Worm (Caenorhabditis elegans) whole organism, early embryonic: ENCODE results near the gene T28H10.2.
A peak's percentile ranks its signal among the peaks of the same experiment; 100 is the strongest.

ENCODE experiments used
- B0310.2 ChIP-seq: sonication (generic microtip); optimal IDR thresholded peaks from 2 replicates; lab custom pipeline; 2016; ENCODE audit warnings: mild to moderate bottlenecking, missing genetic modification characterization, missing compliant biosample characterization
- F13C5.2 ChIP-seq: sonication (generic microtip); optimal IDR thresholded peaks from 2 replicates; lab custom pipeline; 2017; ENCODE audit warnings: mild to moderate bottlenecking, missing genetic modification characterization, inconsistent platforms, missing compliant biosample characterization
- aly-1 ChIP-seq: sonication (generic microtip); optimal IDR thresholded peaks from 2 replicates; lab custom pipeline; 2016; ENCODE audit warnings: missing genetic modification characterization, missing compliant biosample characterization
- ama-1 ChIP-seq: fragments of 150-350 bp; optimal IDR thresholded peaks from 2 replicates; lab custom pipeline; 2014
- ceh-13 ChIP-seq: fragments of 200-800 bp; sonication (Bioruptor generic); optimal IDR thresholded peaks from 2 replicates; lab custom pipeline; 2018; ENCODE audit warnings: mild to moderate bottlenecking, missing genetic modification characterization, missing compliant biosample characterization
- ceh-36 ChIP-seq: sonication (generic microtip); optimal IDR thresholded peaks from 2 replicates; lab custom pipeline; 2016; ENCODE audit warnings: missing genetic modification characterization, inconsistent platforms, missing compliant biosample characterization
- ets-7 ChIP-seq: sonication (generic microtip); optimal IDR thresholded peaks from 2 replicates; lab custom pipeline; 2016; ENCODE audit warnings: missing genotype, missing genetic modification characterization, missing compliant biosample characterization
- flt-1 ChIP-seq: fragments of 200-800 bp; sonication (Bioruptor generic); IDR thresholded peaks from 2 replicates; pipeline ENCODE4 v1.3.6; 2022; ENCODE audit warnings: missing genetic modification characterization, missing compliant biosample characterization
- hmbx-1 ChIP-seq: sonication (generic microtip); optimal IDR thresholded peaks from 2 replicates; lab custom pipeline; 2016; ENCODE audit warnings: mild to moderate bottlenecking, missing genetic modification characterization, missing compliant biosample characterization
- hmg-4 ChIP-seq: fragments of 200-800 bp; sonication (Bioruptor generic); optimal IDR thresholded peaks from 2 replicates; lab custom pipeline; 2018; ENCODE audit warnings: mild to moderate bottlenecking, missing genetic modification characterization, missing compliant biosample characterization
- hnd-1 ChIP-seq: sonication (generic microtip); optimal IDR thresholded peaks from 2 replicates; lab custom pipeline; 2016; ENCODE audit warnings: missing genetic modification characterization, missing compliant biosample characterization
- pes-1 ChIP-seq: fragments of 200-800 bp; sonication (Bioruptor generic); IDR thresholded peaks from 2 replicates; pipeline ENCODE4 v1.3.6; 2022; ENCODE audit warnings: missing genetic modification reagents, missing genetic modification characterization, missing compliant biosample characterization
- scrt-1 ChIP-seq: fragments of 200-800 bp; sonication (Bioruptor generic); IDR thresholded peaks from 2 replicates; pipeline ENCODE4 v1.3.6; 2022; ENCODE audit warnings: missing genetic modification characterization, missing compliant biosample characterization
- sea-1 ChIP-seq: fragments of 200-800 bp; sonication (Bioruptor generic); conservative IDR thresholded peaks from 2 replicates; pipeline ENCODE4 v1.3.6; 2022; ENCODE audit warnings: missing genetic modification characterization, missing compliant biosample characterization
- tbx-11 ChIP-seq: fragments of 200-800 bp; sonication (Bioruptor generic); IDR thresholded peaks from 2 replicates; pipeline ENCODE4 v1.3.6; 2022; ENCODE audit warnings: missing genetic modification characterization, missing compliant biosample characterization
- tbx-37 ChIP-seq: fragments of 200-800 bp; sonication (Bioruptor generic); conservative IDR thresholded peaks from 2 replicates; pipeline ENCODE4 v1.3.6; 2022; ENCODE audit warnings: missing genetic modification reagents, missing genetic modification characterization, missing compliant biosample characterization
- tra-4 ChIP-seq: sonication (generic microtip); optimal IDR thresholded peaks from 2 replicates; lab custom pipeline; 2017; ENCODE audit warnings: missing genetic modification characterization, missing compliant biosample characterization

The T28H10.2 gene

ce11 chrV:12466653-12467052, 46.1 kb downstream of the T28H10.2 start:
- TF ChIP-seq hmbx-1 (tag; lab: Kevin White, UChicago) (no peak), sea-1 (GFP tag; lab: Robert Waterston, UW) (no peak), scrt-1 (GFP tag; lab: Robert Waterston, UW) (no peak), ets-7 (tag; lab: Kevin White, UChicago) (no peak), tbx-11 (no peak), F13C5.2 (tag; lab: Kevin White, UChicago) (no peak), hmg-4 (GFP tag; lab: Kevin White, UChicago) (no peak), tra-4 (tag; lab: Kevin White, UChicago) (no peak), pes-1 (GFP tag; lab: Robert Waterston, UW) (no peak), ceh-36 (no peak), B0310.2 (tag; lab: Kevin White, UChicago) (no peak), ceh-13 (GFP tag; lab: Kevin White, UChicago) (no peak), tbx-37 (GFP tag; lab: Robert Waterston, UW) (no peak), aly-1 (tag; lab: Kevin White, UChicago) (no peak)

DNA sequence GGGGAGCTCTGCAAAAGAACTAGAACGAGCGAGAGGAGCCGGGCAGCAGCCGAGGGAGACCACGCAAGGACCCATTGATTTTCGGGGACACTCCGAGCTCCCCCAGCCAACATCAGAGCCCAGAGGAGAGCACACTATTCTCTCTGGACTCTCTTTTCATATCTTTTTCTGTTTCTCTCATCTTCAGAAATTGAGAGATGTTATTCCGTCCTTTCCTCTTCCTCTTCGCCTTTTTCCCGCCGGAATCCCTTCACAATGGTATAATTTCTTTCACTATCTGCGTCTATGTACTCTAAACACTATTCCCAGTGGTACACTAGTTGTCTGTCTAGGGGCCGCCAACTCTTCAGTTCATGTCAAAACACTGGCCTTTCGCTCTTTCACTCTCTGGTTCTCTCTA, 47.4 kb downstream of the T28H10.2 start:
- TF ChIP-seq hmg-4 (GFP tag; lab: Kevin White, UChicago) (peak; percentile 43), scrt-1 (GFP tag; lab: Robert Waterston, UW) (no peak), ceh-36 (no peak)

- TF ChIP-seq ama-1 (lab: Kevin White, UChicago) (no peak), tbx-11 (no peak), hnd-1 (tag; lab: Kevin White, UChicago) (no peak), ceh-36 (no peak), tra-4 (tag; lab: Kevin White, UChicago) (no peak), ceh-13 (GFP tag; lab: Kevin White, UChicago) (no peak), scrt-1 (GFP tag; lab: Robert Waterston, UW) (no peak), flt-1 (no peak), F13C5.2 (tag; lab: Kevin White, UChicago) (no peak), hmbx-1 (tag; lab: Kevin White, UChicago) (no peak), B0310.2 (tag; lab: Kevin White, UChicago) (no peak), hmg-4 (GFP tag; lab: Kevin White, UChicago) (no peak), pes-1 (GFP tag; lab: Robert Waterston, UW) (no peak)
Measured at ce11 chrV:12462908-12463307, 49.8 kb downstream of the T28H10.2 start, which contains the start of gene egl-10. Gene egl-10 (minus strand): TSS chrV:12463008.
